Fruit fly (Drosophila melanogaster): ENCODE results near the gene Drs.

Gene Drs

dm6 chr3L:3342307-3342940 lies 26.9 kb upstream of the Drs start:
- TF ChIP-seq CG8478 (optimal IDR thresholded peaks at IDR 0.05), result no peak
- TF ChIP-seq CTCF (optimal IDR thresholded peaks at IDR 0.05), result no peak

dm6 chr3L:3343260-3343659 lies 26.1 kb upstream of the Drs start:
- no peak for TF ChIP-seq CG8478 (optimal IDR thresholded peaks at IDR 0.05)
- TF ChIP-seq CTCF (optimal IDR thresholded peaks at IDR 0.05), result no peak

DNA sequence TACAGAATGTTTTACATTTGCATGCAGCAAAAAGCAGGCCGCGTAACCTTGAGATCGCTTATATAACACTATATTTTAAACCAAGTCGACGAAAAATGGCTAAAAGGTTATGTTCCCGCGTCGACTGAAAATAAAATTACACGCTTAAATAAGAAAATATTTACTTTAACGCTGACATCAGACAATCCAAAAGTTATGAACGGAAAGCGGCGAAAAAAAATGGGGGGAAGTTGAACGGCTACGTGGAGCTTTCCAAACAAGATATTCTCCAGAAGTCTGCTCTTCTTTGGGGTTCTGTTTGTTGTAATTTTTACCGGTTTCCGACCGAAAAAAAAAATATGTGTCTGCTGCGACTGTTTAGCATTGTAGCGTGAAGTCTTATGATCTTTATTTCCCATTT lies 24.8 kb upstream of the Drs start:
- TF ChIP-seq CTCF (optimal IDR thresholded peaks at IDR 0.05), result no peak
- TF ChIP-seq CG8478 (optimal IDR thresholded peaks at IDR 0.05), result no peak

dm6 chr3L:3346294-3346693 lies 23.1 kb upstream of the Drs start:
- no peak for TF ChIP-seq CG8478 (optimal IDR thresholded peaks at IDR 0.05)
- no peak for TF ChIP-seq CTCF (optimal IDR thresholded peaks at IDR 0.05)

- no peak for TF ChIP-seq CTCF (optimal IDR thresholded peaks at IDR 0.05)
These were observed 20.2 kb upstream of the Drs start for dm6 chr3L:3348956-3349824.

DNA sequence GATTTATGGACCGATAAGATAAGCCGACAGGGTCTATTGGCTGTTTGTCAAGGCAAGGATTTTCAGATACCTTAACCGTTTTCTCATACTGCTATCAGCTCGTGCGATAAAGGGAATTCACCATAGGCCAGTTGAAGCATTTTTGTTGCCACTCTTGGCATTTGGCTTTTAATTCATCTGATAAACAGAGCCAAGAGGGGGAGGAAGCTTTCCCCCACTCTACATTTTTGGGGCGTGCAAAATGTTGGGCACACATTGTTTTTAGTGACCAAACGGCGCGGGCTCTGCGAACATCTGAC lies 19.6 kb upstream of the Drs start:
- TF ChIP-seq CG8478 (optimal IDR thresholded peaks at IDR 0.05), result no peak
- TF ChIP-seq CTCF (optimal IDR thresholded peaks at IDR 0.05), result no peak

dm6 chr3L:3350572-3351343 lies 18.6 kb upstream of the Drs start:
- TF ChIP-seq CG8478 (optimal IDR thresholded peaks at IDR 0.05), result no peak
- no peak for TF ChIP-seq CTCF (optimal IDR thresholded peaks at IDR 0.05)

DNA sequence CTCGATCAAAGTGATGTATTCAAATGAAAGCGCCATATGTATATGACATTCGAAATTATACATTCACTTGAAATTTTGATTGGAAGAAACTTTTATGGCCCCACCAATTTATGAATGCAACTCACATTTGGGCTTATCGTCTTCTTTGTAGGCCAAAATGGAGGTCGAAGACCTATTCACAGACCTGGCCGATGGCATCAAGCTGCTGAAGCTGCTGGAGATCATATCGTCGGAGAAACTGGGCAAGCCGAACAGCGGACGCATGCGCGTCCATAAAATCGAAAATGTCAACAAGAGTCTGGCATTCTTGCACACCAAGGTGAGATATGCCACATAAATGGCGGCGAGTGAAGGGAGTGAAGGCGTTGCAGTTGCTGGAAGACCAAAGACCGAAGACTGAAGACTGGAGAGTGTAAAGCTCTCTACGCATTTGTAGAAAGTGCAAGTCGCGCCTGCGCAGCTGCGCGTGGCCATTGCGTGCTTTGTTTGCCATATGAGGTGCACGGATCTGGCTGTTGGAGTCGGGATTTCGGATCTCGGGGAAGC lies 17.5 kb upstream of the Drs start:
- TF ChIP-seq CG8478 (optimal IDR thresholded peaks at IDR 0.05), result no peak
- no peak for TF ChIP-seq CTCF (optimal IDR thresholded peaks at IDR 0.05)

DNA sequence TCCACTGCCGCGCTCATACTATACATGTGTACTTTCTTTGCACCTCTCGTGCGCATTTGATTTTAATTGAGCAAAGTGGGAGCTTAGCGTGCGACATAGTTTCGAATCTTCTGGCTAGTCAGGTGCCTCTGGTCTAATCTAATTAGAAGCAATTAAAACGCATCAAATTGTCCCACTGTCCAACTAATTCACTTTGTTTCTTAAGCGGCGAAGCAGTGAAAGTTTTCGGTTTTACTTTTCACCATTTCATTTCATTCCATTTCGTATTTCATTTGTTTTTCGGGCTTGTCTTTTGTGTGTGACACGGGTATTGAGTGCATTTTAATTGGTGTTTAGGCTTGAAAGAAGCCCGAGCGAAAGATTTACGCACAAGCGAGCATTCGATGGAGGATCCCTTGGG lies 16.8 kb upstream of the Drs start:
- no peak for TF ChIP-seq CG8478 (optimal IDR thresholded peaks at IDR 0.05)
- TF ChIP-seq CTCF (optimal IDR thresholded peaks at IDR 0.05), result no peak

DNA sequence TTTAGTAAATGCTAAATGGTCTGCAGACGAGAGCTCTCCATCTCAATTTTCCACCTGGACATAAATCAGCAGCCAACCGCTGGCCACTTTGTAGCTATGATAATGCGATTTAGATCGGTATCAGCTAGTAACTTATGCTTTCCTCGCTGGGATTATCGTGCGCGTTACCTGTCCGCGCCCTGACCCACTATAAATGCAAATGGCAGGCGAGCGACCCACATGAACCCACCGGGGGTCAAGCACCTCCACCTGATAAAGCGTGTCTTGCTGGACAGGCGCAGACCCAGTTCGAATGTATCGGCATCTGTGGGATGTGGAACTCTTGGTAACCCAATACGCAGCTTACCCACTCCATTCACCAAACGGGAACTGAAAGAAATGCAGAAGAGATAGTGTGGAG lies 16.1 kb upstream of the Drs start:
- TF ChIP-seq CTCF (optimal IDR thresholded peaks at IDR 0.05) (no peak), CG8478 (optimal IDR thresholded peaks at IDR 0.05) (no peak)

DNA sequence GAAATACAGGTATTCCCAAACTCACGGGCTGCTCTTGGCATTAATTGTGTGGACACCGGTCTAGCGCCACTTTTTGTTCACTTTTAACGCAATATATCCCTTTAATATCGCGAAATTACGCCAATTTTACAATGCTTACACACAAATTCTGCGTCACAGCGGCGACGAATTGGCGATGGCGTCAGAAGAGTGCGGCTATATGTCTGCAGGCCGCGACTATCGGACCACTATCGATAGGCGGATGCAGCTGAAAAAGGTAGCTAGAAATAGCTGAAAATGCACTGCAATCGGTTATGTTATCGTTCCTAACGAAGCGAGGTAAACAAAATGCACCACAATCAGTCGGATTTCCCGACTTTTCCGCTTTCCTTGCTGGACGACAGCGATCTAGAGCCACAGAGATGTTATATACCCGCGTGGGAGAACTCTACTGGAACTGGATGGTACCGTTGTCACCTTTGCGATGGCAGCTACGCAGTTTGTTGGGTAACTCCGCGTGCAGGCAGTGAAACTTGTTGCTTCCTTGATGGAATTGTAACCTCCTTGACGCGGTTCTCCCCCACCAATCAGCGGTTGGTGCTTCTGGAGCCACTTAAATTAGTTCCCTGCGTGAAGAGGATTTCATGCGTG lies 4.8 kb downstream of the Drs start, which contains the start of the genes Ythdc1 and CG12010:
Ythdc1 (minus strand) TSS at position 177 of the 630 bp plus-strand sequence.
CG12010 (plus strand) TSS at position 289 of the 630 bp plus-strand sequence.
- TF ChIP-seq CTCF (optimal IDR thresholded peaks at IDR 0.05) (peak; percentile 15 to 42), CG8478 (optimal IDR thresholded peaks at IDR 0.05) (no peak)

- no peak for TF ChIP-seq CTCF (optimal IDR thresholded peaks at IDR 0.05)
- TF ChIP-seq CG8478 (optimal IDR thresholded peaks at IDR 0.05), result no peak
These were observed 7.2 kb downstream of the Drs start, which contains the start of gene CG12012 for dm6 chr3L:3376551-3376950. TSS of gene CG12012 (plus strand) at chr3L:3376757.

dm6 chr3L:3377247-3377964 lies 8.1 kb downstream of the Drs start:
- TF ChIP-seq CG8478 (optimal IDR thresholded peaks at IDR 0.05) (no peak), CTCF (optimal IDR thresholded peaks at IDR 0.05) (no peak)

DNA sequence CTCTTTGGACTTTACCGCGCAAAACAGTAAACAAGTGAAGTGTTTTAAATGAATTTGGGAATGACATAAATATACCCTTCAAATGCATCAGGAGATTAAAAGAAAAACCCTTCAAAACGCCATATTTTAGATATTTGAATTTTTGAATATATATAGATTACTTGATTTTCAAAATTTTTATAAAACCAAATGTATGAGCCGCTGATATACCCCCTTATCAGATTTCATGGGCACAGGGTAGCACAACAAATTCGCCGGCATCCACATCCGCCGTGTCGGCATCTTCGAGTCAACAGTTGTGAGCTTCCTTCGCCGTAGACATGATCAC lies 8.6 kb downstream of the Drs start, which contains the start of gene Ids:
Ids (plus strand) TSS at position 304 of the 328 bp plus-strand sequence.
- TF ChIP-seq CG8478 (optimal IDR thresholded peaks at IDR 0.05), result no peak
- TF ChIP-seq CTCF (optimal IDR thresholded peaks at IDR 0.05), result no peak

All from S2 (cell line).